Worm (Caenorhabditis elegans) whole organism, young adult: ENCODE data around the gene clp-2.

Experiments
- F37B4.10 ChIP-seq: fragments of 200-800 bp; sonication (Bioruptor generic); IDR thresholded peaks from 2 replicates; pipeline ENCODE4 v1.3.6; 2022; ENCODE audit warnings: missing genetic modification characterization, missing compliant biosample characterization
- F57C9.4 ChIP-seq: sonication (generic microtip); optimal IDR thresholded peaks from 2 replicates; lab custom pipeline; 2017; ENCODE audit warnings: mild to moderate bottlenecking, missing genetic modification characterization, missing compliant biosample characterization
- ama-1 ChIP-seq, 3 experiments: fragments of 150-350 bp in 1 of 3; sonication (generic microtip) in 2 of 3; optimal IDR thresholded peaks; 2 replicates each; lab custom pipeline; 2014 to 2018; ENCODE audit warnings: missing biosample characterization in 2 of 3, missing genetic modification characterization in 2 of 3, missing genetic modification reagents in 2 of 3
- cebp-1 ChIP-seq, 2 experiments: fragments of 200-800 bp in 1 of 2; sonication (Bioruptor generic) in 1 of 2; sonication (generic microtip) in 1 of 2; IDR thresholded peaks in 1 of 2; optimal IDR thresholded peaks in 1 of 2; 2 replicates each; pipeline versions ENCODE4 v1.3.6 to Lab custom; 2017 to 2022; ENCODE audit warnings: missing compliant biosample characterization in 2 of 2, missing genetic modification characterization in 2 of 2, mild to moderate bottlenecking in 1 of 2, missing genetic modification reagents in 1 of 2, moderate library complexity in 1 of 2
- cebp-2 ChIP-seq: fragments of 200-800 bp; sonication (Bioruptor generic); IDR thresholded peaks from 2 replicates; pipeline ENCODE4 v1.3.6; 2022; ENCODE audit warnings: missing genetic modification characterization, missing compliant biosample characterization
- die-1 ChIP-seq: sonication (generic microtip); optimal IDR thresholded peaks from 2 replicates; lab custom pipeline; 2016; ENCODE audit warnings: missing genotype, mild to moderate bottlenecking, missing genetic modification characterization, missing compliant biosample characterization
- efl-1 ChIP-seq: fragments of 150-350 bp; optimal IDR thresholded peaks from 2 replicates; lab custom pipeline; 2014; ENCODE audit warnings: missing biosample characterization, missing genetic modification reagents, missing genetic modification characterization
- hmg-20 ChIP-seq: fragments of 200-800 bp; sonication (Bioruptor generic); IDR thresholded peaks from 2 replicates; pipeline ENCODE4 v1.3.6; 2022; ENCODE audit warnings: missing genetic modification reagents, missing genetic modification characterization, missing compliant biosample characterization
- lir-1 ChIP-seq: fragments of 200-800 bp; sonication (Bioruptor generic); conservative IDR thresholded peaks from 2 replicates; pipeline ENCODE4 v1.3.6; 2022; ENCODE audit warnings: missing genetic modification reagents, missing genetic modification characterization, missing compliant biosample characterization
- nfyb-1 ChIP-seq: fragments of 200-800 bp; sonication (Bioruptor generic); IDR thresholded peaks from 2 replicates; pipeline ENCODE4 v1.3.6; 2022; ENCODE audit warnings: missing genetic modification reagents, missing genetic modification characterization, missing compliant biosample characterization
- rpc-1 ChIP-seq, 2 experiments: fragments of 150-350 bp in 1 of 2; sonication (generic microtip) in 1 of 2; optimal IDR thresholded peaks; 2 replicates each; lab custom pipeline; 2014 to 2018; ENCODE audit warnings: missing biosample characterization in 1 of 2, missing genetic modification characterization in 1 of 2, missing genetic modification reagents in 1 of 2, missing genotype in 1 of 2
- snpc-4 ChIP-seq, 5 experiments: fragments of 150-350 bp in 1 of 5; sonication (generic microtip) in 4 of 5; optimal IDR thresholded peaks; 2 replicates each; lab custom pipeline; 2014 to 2018; ENCODE audit warnings: missing genetic modification characterization in 5 of 5, missing biosample characterization in 3 of 5, antibody characterized with exemption in 2 of 5, mild to moderate bottlenecking in 2 of 5, missing compliant biosample characterization in 2 of 5, missing genotype in 2 of 5, moderate library complexity in 2 of 5, missing genetic modification reagents in 1 of 5
- tlf-1 ChIP-seq: fragments of 200-800 bp; sonication (Bioruptor generic); optimal IDR thresholded peaks from 2 replicates; lab custom pipeline; 2018; ENCODE audit warnings: mild to moderate bottlenecking, missing genetic modification characterization, missing compliant biosample characterization
- ztf-6 ChIP-seq: fragments of 200-800 bp; sonication (Bioruptor generic); IDR thresholded peaks from 2 replicates; pipeline ENCODE4 v1.3.6; 2022; ENCODE audit warnings: missing genetic modification reagents, missing genetic modification characterization, missing compliant biosample characterization

DNA sequence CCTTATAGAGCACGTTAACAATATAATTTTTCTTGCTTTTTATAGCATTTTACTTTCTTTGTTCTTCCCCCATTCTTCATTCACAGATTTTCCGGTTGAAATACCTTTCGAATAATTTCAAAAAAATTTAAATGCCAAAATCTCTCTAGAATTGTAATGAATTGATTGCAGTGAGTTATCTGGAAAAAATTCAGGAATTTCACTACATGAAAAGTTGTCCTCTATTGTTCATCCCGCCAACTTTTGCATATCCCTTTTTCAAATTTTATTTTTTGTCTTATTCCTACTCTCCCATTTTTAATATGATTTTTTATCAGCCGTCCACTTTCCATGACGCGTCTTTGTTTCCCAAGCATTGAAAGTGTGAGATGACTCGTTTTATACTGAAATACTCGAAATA is 50.5 kb downstream of the clp-2 start:
- TF ChIP-seq snpc-4 (GFP tag; optimal IDR thresholded peaks at IDR 0.05; lab: Kevin White, UChicago) (no peak), snpc-4 (tag; optimal IDR thresholded peaks at IDR 0.05; lab: Kevin White, UChicago) (no peak), efl-1 (GFP tag; lab: Kevin White, UChicago) (no peak), ztf-6 (GFP tag; lab: Robert Waterston, UW) (no peak), cebp-1 (GFP tag; IDR thresholded peaks at IDR 0.05; lab: Robert Waterston, UW) (0 out of 2 replicates have a peak, but pooled peaks have one; percentile 16), cebp-1 (tag; optimal IDR thresholded peaks at IDR 0.05; lab: Kevin White, UChicago) (peak; percentile 39), F57C9.4 (tag; lab: Kevin White, UChicago) (no peak), nfyb-1 (GFP tag; lab: Robert Waterston, UW) (no peak), F37B4.10 (no peak), lir-1 (GFP tag; lab: Robert Waterston, UW) (no peak), hmg-20 (GFP tag; lab: Robert Waterston, UW) (no peak), tlf-1 (no peak), die-1 (tag; lab: Kevin White, UChicago) (no peak), ama-1 (optimal IDR thresholded peaks at IDR 0.05; lab: Kevin White, UChicago) (no peak), ama-1 (GFP tag; optimal IDR thresholded peaks at IDR 0.05; lab: Kevin White, UChicago) (no peak), cebp-2 (GFP tag; lab: Robert Waterston, UW) (no peak), rpc-1 (optimal IDR thresholded peaks at IDR 0.05; lab: Kevin White, UChicago) (no peak), rpc-1 (tag; optimal IDR thresholded peaks at IDR 0.05; lab: Kevin White, UChicago) (no peak)
